Fruit fly (Drosophila melanogaster) whole organism, pupa: ENCODE results near the gene His3.3A.
A peak's percentile ranks its signal among the peaks of the same experiment; 100 is the strongest.

Experiments
- CG10348 ChIP-seq: fragments of 200-800 bp; sonication (Bioruptor generic); IDR thresholded peaks from 2 replicates; pipeline ENCODE4 v1.3.6; 2022; ENCODE audit warnings: missing biosample characterization, missing genetic modification characterization
- CG12605 ChIP-seq: fragments of 200-800 bp; sonication (Bioruptor generic); IDR thresholded peaks from 2 replicates; pipeline ENCODE4 v1.3.6; 2022; ENCODE audit warnings: missing biosample characterization, missing genetic modification characterization
- CG13204 ChIP-seq: fragments of 200-800 bp; sonication (Bioruptor generic); optimal IDR thresholded peaks from 2 replicates; lab custom pipeline; 2018; ENCODE audit warnings: missing biosample characterization, mild to moderate bottlenecking, missing genetic modification characterization, moderate library complexity
- CG14655 ChIP-seq: fragments of 200-800 bp; sonication (Bioruptor generic); optimal IDR thresholded peaks from 3 replicates; lab custom pipeline; 2017; ENCODE audit warnings: mild to moderate bottlenecking, missing biosample characterization, missing genetic modification reagents, missing genetic modification characterization
- CG15710 ChIP-seq: fragments of 200-800 bp; sonication (Bioruptor generic); optimal IDR thresholded peaks from 2 replicates; lab custom pipeline; 2018; ENCODE audit warnings: missing biosample characterization, mild to moderate bottlenecking, missing genetic modification characterization, moderate library complexity
- CG17806 ChIP-seq: fragments of 200-800 bp; sonication (Bioruptor generic); optimal IDR thresholded peaks from 2 replicates; lab custom pipeline; 2018; ENCODE audit warnings: missing biosample characterization, mild to moderate bottlenecking, missing genetic modification characterization, moderate library complexity
- CG32121 ChIP-seq: fragments of 200-800 bp; sonication (Bioruptor generic); IDR thresholded peaks from 2 replicates; pipeline ENCODE4 v1.3.6; 2022; ENCODE audit warnings: missing biosample characterization, missing genetic modification characterization
- CG34367 ChIP-seq: fragments of 200-800 bp; sonication (Bioruptor generic); optimal IDR thresholded peaks from 2 replicates; lab custom pipeline; 2018; ENCODE audit warnings: missing biosample characterization, mild to moderate bottlenecking, missing genetic modification characterization
- CG4496 ChIP-seq: fragments of 200-800 bp; sonication (Bioruptor generic); IDR thresholded peaks from 3 replicates; pipeline ENCODE4 v1.3.6; 2022; ENCODE audit warnings: missing biosample characterization, missing genetic modification characterization
- CG8159 ChIP-seq: fragments of 200-800 bp; sonication (Bioruptor generic); optimal IDR thresholded peaks from 3 replicates; lab custom pipeline; 2018; ENCODE audit warnings: missing biosample characterization, mild to moderate bottlenecking, missing genetic modification characterization, moderate library complexity
- CG8301 ChIP-seq: fragments of 200-800 bp; sonication (Bioruptor generic); optimal IDR thresholded peaks from 2 replicates; lab custom pipeline; 2018; ENCODE audit warnings: missing biosample characterization, mild to moderate bottlenecking, missing genetic modification characterization
- CG9948 ChIP-seq: fragments of 200-800 bp; sonication (Bioruptor generic); optimal IDR thresholded peaks from 2 replicates; lab custom pipeline; 2018; ENCODE audit warnings: missing biosample characterization, mild to moderate bottlenecking, missing genetic modification characterization, moderate library complexity
- D1 ChIP-seq: fragments of 200-800 bp; sonication (Bioruptor generic); optimal IDR thresholded peaks from 2 replicates; lab custom pipeline; 2018; ENCODE audit warnings: missing biosample characterization, mild to moderate bottlenecking, missing genetic modification characterization, moderate library complexity
- EcR ChIP-seq: fragments of 200-800 bp; sonication (Bioruptor generic); optimal IDR thresholded peaks from 3 replicates; lab custom pipeline; 2019; ENCODE audit warnings: missing biosample characterization, missing genetic modification characterization, mild to moderate bottlenecking, moderate library complexity, missing genetic modification reagents
- Ets98B ChIP-seq: fragments of 200-800 bp; sonication (Bioruptor generic); IDR thresholded peaks from 2 replicates; pipeline ENCODE4 v1.3.6; 2022; ENCODE audit warnings: missing biosample characterization, missing genetic modification characterization
- Pif1A ChIP-seq: fragments of 200-800 bp; sonication (Bioruptor generic); optimal IDR thresholded peaks from 3 replicates; lab custom pipeline; 2016; ENCODE audit warnings: missing biosample characterization, missing genetic modification characterization
- Pif1B ChIP-seq: fragments of 200-800 bp; sonication (Bioruptor generic); optimal IDR thresholded peaks from 3 replicates; lab custom pipeline; 2016; ENCODE audit warnings: missing biosample characterization, missing genetic modification characterization
- Snoo ChIP-seq: fragments of 200-800 bp; sonication (Bioruptor generic); optimal IDR thresholded peaks from 3 replicates; lab custom pipeline; 2017; ENCODE audit warnings: missing biosample characterization, mild to moderate bottlenecking, missing genetic modification characterization, inconsistent platforms
- fd96Ca ChIP-seq: fragments of 200-800 bp; sonication (Bioruptor generic); IDR thresholded peaks from 3 replicates; pipeline ENCODE4 v1.3.6; 2022; ENCODE audit warnings: missing biosample characterization, missing genetic modification characterization
- gl ChIP-seq: fragments of 200-800 bp; sonication (Bioruptor generic); optimal IDR thresholded peaks from 2 replicates; lab custom pipeline; 2018; ENCODE audit warnings: missing biosample characterization, mild to moderate bottlenecking, missing genetic modification characterization
- rn ChIP-seq: fragments of 200-800 bp; sonication (Bioruptor generic); IDR thresholded peaks from 2 replicates; pipeline ENCODE4 v1.3.6; 2022; ENCODE audit warnings: missing biosample characterization, missing genetic modification characterization

Gene His3.3A

dm6 chr2L:5031399-5031798, 23.5 kb upstream of the His3.3A start:
- TF ChIP-seq CG10348: no peak
- no peak for TF ChIP-seq EcR
- TF ChIP-seq D1: no peak
- no peak for TF ChIP-seq CG15710 (tag; lab: Kevin White, UChicago)
- no peak for TF ChIP-seq CG13204 (GFP tag; lab: Kevin White, UChicago)
- no peak for TF ChIP-seq fd96Ca
- no peak for TF ChIP-seq CG8301 (tag; lab: Kevin White, UChicago)
- no peak for TF ChIP-seq CG8159

dm6 chr2L:5031886-5032285, 23.0 kb upstream of the His3.3A start:
- TF ChIP-seq CG13204 (GFP tag; lab: Kevin White, UChicago): no peak
- TF ChIP-seq CG12605 (GFP tag; lab: Robert Waterston, UW): no peak
- no peak for TF ChIP-seq Snoo

DNA sequence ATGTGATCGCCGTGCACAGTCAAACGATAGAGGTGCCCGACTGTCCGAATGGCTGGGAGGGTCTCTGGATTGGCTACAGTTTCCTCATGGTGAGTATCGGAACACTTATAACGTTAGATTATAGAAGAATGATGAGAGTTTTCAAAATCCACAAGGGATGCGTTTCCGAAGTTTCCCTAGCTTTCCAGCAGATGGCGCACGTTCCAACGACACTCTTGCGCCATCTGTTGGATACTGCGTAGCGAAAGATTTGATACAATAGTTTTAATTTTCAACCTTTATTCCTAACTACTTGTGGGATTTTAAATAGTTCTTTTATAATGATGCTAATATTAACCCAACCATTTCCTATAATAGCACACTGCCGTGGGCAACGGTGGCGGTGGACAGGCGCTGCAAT, 18.7 kb upstream of the His3.3A start:
- TF ChIP-seq rn (GFP tag; lab: Robert Waterston, UW) (no peak), CG4496 (no peak), Snoo (no peak), CG17806 (no peak), fd96Ca (no peak), CG8301 (tag; lab: Kevin White, UChicago) (no peak), CG8159 (no peak)

DNA sequence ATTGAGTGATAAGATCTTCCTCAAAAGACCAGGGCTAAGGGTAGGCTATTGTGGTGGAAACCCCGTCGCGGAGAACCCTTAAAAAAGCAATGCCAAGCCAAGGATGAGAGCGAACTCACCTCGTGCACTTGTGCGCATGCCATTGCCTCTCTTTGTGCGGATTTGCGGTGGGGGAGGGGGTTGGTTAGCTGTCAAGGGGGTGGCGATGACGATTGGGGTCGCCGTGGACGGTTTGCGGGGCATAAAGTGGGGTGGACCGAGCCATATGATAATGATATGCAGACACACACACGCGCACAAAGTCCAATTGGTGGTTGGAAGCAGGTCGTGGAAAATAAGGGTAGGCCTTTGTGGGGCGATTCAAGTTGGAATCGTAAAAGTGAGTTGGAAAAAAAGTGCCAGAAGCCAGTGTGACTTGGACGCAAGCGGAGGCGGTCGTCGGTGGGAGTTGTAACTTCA, 17.4 kb upstream of the His3.3A start, which contains the start of the genes CG14042 and SP555:
TSS of gene CG14042 (plus strand) at position 308 of the 459 bp plus-strand sequence.
TSS of gene SP555 (plus strand) at position 308 of the 459 bp plus-strand sequence.
- TF ChIP-seq CG12605 (GFP tag; lab: Robert Waterston, UW) (no peak), fd96Ca (0 out of 3 replicates have a peak, but pooled peaks have one; percentile 18)

DNA sequence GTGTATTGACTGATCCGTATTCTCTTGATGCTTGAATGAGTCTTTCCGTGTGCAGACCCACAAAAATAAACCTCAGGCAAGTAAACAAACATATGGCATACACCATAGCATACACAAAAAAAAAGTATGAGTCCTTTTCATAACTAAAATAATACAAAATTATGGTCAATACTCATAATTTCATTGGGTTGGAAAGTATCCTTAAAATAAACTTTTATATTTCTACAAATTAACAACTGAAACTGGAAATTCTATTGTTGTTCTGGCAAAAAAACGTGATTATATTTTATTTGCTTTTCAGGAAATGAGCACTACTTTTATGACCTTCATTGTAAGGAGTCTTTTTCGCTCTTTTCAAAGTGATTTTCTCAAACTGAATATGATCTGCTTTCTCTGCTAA, 12.8 kb upstream of the His3.3A start:
- TF ChIP-seq CG8159 (peak; percentile 14), CG4496 (no peak)
- TF ChIP-seq, all 21 proteins: peak for 1

- peak; percentile 7 for TF ChIP-seq Pif1A
- no peak for TF ChIP-seq CG32121 (GFP tag; lab: Robert Waterston, UW)
- TF ChIP-seq Ets98B (GFP tag; lab: Robert Waterston, UW): peak; percentile 5
- 0 out of 3 replicates have a peak, but pooled peaks have one; percentile 43 for TF ChIP-seq fd96Ca
- TF ChIP-seq Snoo: peak; percentile 6
- TF ChIP-seq CG14655 (GFP tag; lab: Kevin White, UChicago): peak; percentile 1
- no peak for TF ChIP-seq CG8301 (tag; lab: Kevin White, UChicago)
- peak; percentile 41; the same call in 2 of the 3 replicates for TF ChIP-seq CG4496
- no peak for TF ChIP-seq rn (GFP tag; lab: Robert Waterston, UW)
- no peak for TF ChIP-seq CG9948 (tag; lab: Kevin White, UChicago)
- TF ChIP-seq D1: peak; percentile 3
- peak; percentile 0 for TF ChIP-seq Pif1B (GFP tag; lab: Kevin White, UChicago)
- TF ChIP-seq CG8159: peak; percentile 32
- peak; percentile 18 for TF ChIP-seq CG15710 (tag; lab: Kevin White, UChicago)
- TF ChIP-seq, all 21 proteins: peak for 10
These were observed 11.8 kb upstream of the His3.3A start, which contains the start of the genes CG33995, CG44000 and CG44001 for dm6 chr2L:5043043-5043442. Gene CG33995 (plus strand): TSS chr2L:5043270. Gene CG44000 (plus strand): TSS chr2L:5043270. Gene CG44001 (plus strand): TSS chr2L:5043270.

dm6 chr2L:5043495-5044146, 11.2 kb upstream of the His3.3A start:
- TF ChIP-seq CG8301 (tag; lab: Kevin White, UChicago) (peak; percentile 60), CG9948 (tag; lab: Kevin White, UChicago) (peak; percentile 60), CG15710 (tag; lab: Kevin White, UChicago) (peak; percentile 61), CG34367 (tag; lab: Kevin White, UChicago) (peak; percentile 27), EcR (peak; percentile 87), Pif1A (peak; percentile 80), CG4496 (peak; percentile 88), Pif1B (GFP tag; lab: Kevin White, UChicago) (peak; percentile 66), fd96Ca (peak; percentile 87), gl (tag; lab: Kevin White, UChicago) (peak; percentile 27), CG32121 (GFP tag; lab: Robert Waterston, UW) (peak; percentile 82), rn (GFP tag; lab: Robert Waterston, UW) (no peak), CG13204 (GFP tag; lab: Kevin White, UChicago) (peak; percentile 40), CG10348 (0 out of 2 replicates have a peak, but pooled peaks have one; percentile 36), CG14655 (GFP tag; lab: Kevin White, UChicago) (peak; percentile 79), D1 (no peak), CG8159 (peak; percentile 51), CG17806 (peak; percentile 61), Ets98B (GFP tag; lab: Robert Waterston, UW) (peak; percentile 82), CG12605 (GFP tag; lab: Robert Waterston, UW) (peak; percentile 68), Snoo (peak; percentile 46)
